Worm (Caenorhabditis elegans): Measurements from ENCODE around the gene nas-1.

DNA sequence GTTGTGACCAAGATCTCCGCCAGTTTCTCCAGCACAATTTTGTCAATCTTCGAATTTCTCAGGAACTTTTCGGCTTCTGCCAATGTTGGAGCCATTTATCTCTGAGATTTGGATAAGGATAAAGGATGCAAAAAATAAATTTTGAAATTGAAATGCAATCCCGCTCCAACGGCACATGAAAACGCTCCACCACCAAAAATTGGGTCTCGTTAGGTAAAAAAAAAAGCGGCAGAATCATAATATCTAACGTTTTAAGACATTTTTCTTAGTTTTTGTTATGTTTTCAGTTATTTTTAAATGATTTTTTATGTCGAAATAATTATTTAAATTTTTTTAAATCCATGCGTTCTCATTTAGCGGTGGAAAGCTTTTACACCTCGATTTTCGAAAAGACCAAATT is 28.8 kb downstream of the nas-1 start, which contains the start of gene F45G2.7:
- TF ChIP-seq T20F7.1 (GFP tag; optimal IDR thresholded peaks at IDR 0.05) = no peak
- TF ChIP-seq ceh-82 (tag; optimal IDR thresholded peaks at IDR 0.05) = no peak
- no peak for TF ChIP-seq nhr-77 (tag; optimal IDR thresholded peaks at IDR 0.05)
- no peak for TF ChIP-seq nhr-11 (tag; optimal IDR thresholded peaks at IDR 0.05)

Data from whole organism, L4 larva.